Fruit fly (Drosophila melanogaster) whole organism, prepupa: ENCODE data around the gene CG15356.

Source experiments
- Blimp-1 ChIP-seq: fragments of 200-800 bp; sonication (Bioruptor generic); optimal IDR thresholded peaks from 3 replicates; lab custom pipeline; 2017; ENCODE audit warnings: missing biosample characterization, missing genetic modification characterization, mild to moderate bottlenecking, moderate library complexity, missing genetic modification reagents
- CG10631 ChIP-seq: fragments of 200-800 bp; sonication (Bioruptor generic); optimal IDR thresholded peaks from 2 replicates; lab custom pipeline; 2016; ENCODE audit warnings: missing biosample characterization, missing genetic modification characterization
- CG11294 ChIP-seq: fragments of 200-800 bp; sonication (Bioruptor generic); IDR thresholded peaks from 2 replicates; pipeline ENCODE4 v1.3.6; 2022; ENCODE audit warnings: missing biosample characterization, missing genetic modification characterization
- CG11762 ChIP-seq: fragments of 200-800 bp; sonication (Bioruptor generic); optimal IDR thresholded peaks from 3 replicates; lab custom pipeline; 2016; ENCODE audit warnings: missing biosample characterization, missing genetic modification characterization; ENCODE audit not compliant: insufficient read depth
- CG11902 ChIP-seq: fragments of 200-800 bp; sonication (Bioruptor generic); optimal IDR thresholded peaks from 3 replicates; lab custom pipeline; 2016; ENCODE audit warnings: missing biosample characterization, missing genetic modification characterization
- CG15336 ChIP-seq: fragments of 200-800 bp; sonication (Bioruptor generic); IDR thresholded peaks from 2 replicates; pipeline ENCODE4 v1.3.6; 2022; ENCODE audit warnings: missing biosample characterization, missing genetic modification characterization
- CG1621 ChIP-seq: fragments of 200-800 bp; sonication (Bioruptor generic); optimal IDR thresholded peaks from 3 replicates; lab custom pipeline; 2018; ENCODE audit warnings: missing biosample characterization, mild to moderate bottlenecking, missing genetic modification characterization
- CG16779 ChIP-seq: fragments of 200-800 bp; sonication (Bioruptor generic); optimal IDR thresholded peaks from 3 replicates; lab custom pipeline; 2017; ENCODE audit warnings: missing biosample characterization, mild to moderate bottlenecking, missing genetic modification characterization
- CG3032 ChIP-seq: fragments of 200-800 bp; optimal IDR thresholded peaks from 2 replicates; lab custom pipeline; 2019; ENCODE audit warnings: missing biosample characterization, mild to moderate bottlenecking, missing genetic modification characterization, moderate library complexity
- CG31627 ChIP-seq: fragments of 200-800 bp; sonication (Bioruptor generic); optimal IDR thresholded peaks from 3 replicates; lab custom pipeline; 2016; ENCODE audit warnings: missing biosample characterization, missing genetic modification characterization
- CG32006 ChIP-seq: fragments of 200-800 bp; sonication (Bioruptor generic); optimal IDR thresholded peaks from 3 replicates; lab custom pipeline; 2017; ENCODE audit warnings: missing biosample characterization, mild to moderate bottlenecking, missing genetic modification characterization
- CG34406 ChIP-seq: fragments of 200-800 bp; sonication (Bioruptor generic); optimal IDR thresholded peaks from 3 replicates; lab custom pipeline; 2016; ENCODE audit warnings: missing biosample characterization, missing genetic modification characterization
- CG3919 ChIP-seq: fragments of 200-800 bp; sonication (Bioruptor generic); optimal IDR thresholded peaks from 3 replicates; lab custom pipeline; 2016; ENCODE audit warnings: missing biosample characterization, missing genetic modification characterization
- CG4318 ChIP-seq: fragments of 200-800 bp; sonication (Bioruptor generic); optimal IDR thresholded peaks from 3 replicates; lab custom pipeline; 2017; ENCODE audit warnings: missing biosample characterization, mild to moderate bottlenecking, missing genetic modification characterization
- CG6163 ChIP-seq: fragments of 200-800 bp; sonication (Bioruptor generic); IDR thresholded peaks from 3 replicates; pipeline ENCODE4 v1.3.6; 2022; ENCODE audit warnings: missing biosample characterization, missing genetic modification characterization
- CG6792 ChIP-seq: fragments of 200-800 bp; sonication (Bioruptor generic); optimal IDR thresholded peaks from 3 replicates; lab custom pipeline; 2016; ENCODE audit warnings: missing biosample characterization, missing genetic modification characterization
- CG7368 ChIP-seq: fragments of 200-800 bp; sonication (Bioruptor generic); optimal IDR thresholded peaks from 3 replicates; lab custom pipeline; 2016; ENCODE audit warnings: missing biosample characterization, missing genetic modification characterization
- CG8119 ChIP-seq: fragments of 200-800 bp; sonication (Bioruptor generic); IDR thresholded peaks from 3 replicates; pipeline ENCODE4 v1.3.6; 2022; ENCODE audit warnings: missing biosample characterization, missing genetic modification characterization
- CG8632 ChIP-seq: fragments of 200-800 bp; sonication (Bioruptor generic); optimal IDR thresholded peaks from 3 replicates; lab custom pipeline; 2016; ENCODE audit warnings: missing biosample characterization, missing genetic modification characterization
- CG9139 ChIP-seq: fragments of 200-800 bp; sonication (Bioruptor generic); optimal IDR thresholded peaks from 3 replicates; lab custom pipeline; 2017; ENCODE audit warnings: missing biosample characterization, mild to moderate bottlenecking, missing genetic modification characterization
- Eip75B ChIP-seq: fragments of 200-800 bp; sonication (Bioruptor generic); optimal IDR thresholded peaks from 3 replicates; lab custom pipeline; 2016; ENCODE audit warnings: missing biosample characterization, missing genetic modification characterization
- Eip78C ChIP-seq: fragments of 200-800 bp; sonication (Bioruptor generic); peaks from one replicate; lab custom pipeline; 2016; ENCODE audit warnings: missing biosample characterization, missing genetic modification characterization
- Eip93F ChIP-seq: fragments of 200-800 bp; sonication (Bioruptor generic); optimal IDR thresholded peaks from 2 replicates; lab custom pipeline; 2016; ENCODE audit warnings: missing biosample characterization, mild to moderate bottlenecking, missing genetic modification characterization
- Ets21C ChIP-seq: fragments of 200-800 bp; sonication (Bioruptor generic); optimal IDR thresholded peaks from 3 replicates; lab custom pipeline; 2016; ENCODE audit warnings: missing biosample characterization, missing genetic modification characterization
- Hr38 ChIP-seq: sonication (Bioruptor generic); optimal IDR thresholded peaks from 2 replicates; lab custom pipeline; 2016; ENCODE audit warnings: missing biosample characterization, missing genetic modification characterization
- Hr39 ChIP-seq: fragments of 200-800 bp; sonication (Bioruptor generic); optimal IDR thresholded peaks from 2 replicates; lab custom pipeline; 2016; ENCODE audit warnings: missing biosample characterization, missing genetic modification characterization
- Lpt ChIP-seq: fragments of 200-800 bp; sonication (Bioruptor generic); optimal IDR thresholded peaks from 3 replicates; lab custom pipeline; 2016; ENCODE audit warnings: missing biosample characterization, missing genetic modification characterization
- Met ChIP-seq: fragments of 200-800 bp; sonication (Bioruptor generic); optimal IDR thresholded peaks from 3 replicates; lab custom pipeline; 2016; ENCODE audit warnings: missing biosample characterization, missing genetic modification characterization
- OdsH ChIP-seq: fragments of 200-800 bp; sonication (Bioruptor generic); optimal IDR thresholded peaks from 3 replicates; lab custom pipeline; 2016; ENCODE audit warnings: missing biosample characterization, missing genetic modification characterization
- Smox ChIP-seq: fragments of 200-800 bp; sonication (Bioruptor generic); optimal IDR thresholded peaks from 3 replicates; lab custom pipeline; 2016; ENCODE audit warnings: missing biosample characterization, missing genetic modification characterization
- acj6 ChIP-seq: fragments of 200-800 bp; sonication (Bioruptor generic); optimal IDR thresholded peaks from 3 replicates; lab custom pipeline; 2016; ENCODE audit warnings: missing biosample characterization, missing genetic modification characterization
- dac ChIP-seq: fragments of 200-800 bp; sonication (Bioruptor generic); optimal IDR thresholded peaks from 2 replicates; lab custom pipeline; 2017; ENCODE audit warnings: missing biosample characterization, mild to moderate bottlenecking, missing genetic modification characterization
- dsx ChIP-seq: fragments of 200-800 bp; optimal IDR thresholded peaks from 3 replicates; lab custom pipeline; 2019; ENCODE audit warnings: missing biosample characterization, mild to moderate bottlenecking, missing genetic modification characterization, moderate library complexity; ENCODE audit not compliant: poor library complexity, severe bottlenecking
- eg ChIP-seq: fragments of 200-800 bp; sonication (Bioruptor generic); IDR thresholded peaks from 3 replicates; pipeline ENCODE4 v1.3.6; 2022; ENCODE audit warnings: missing biosample characterization, missing genetic modification characterization
- esn ChIP-seq: fragments of 200-800 bp; sonication (Bioruptor generic); optimal IDR thresholded peaks from 2 replicates; lab custom pipeline; 2016; ENCODE audit warnings: missing biosample characterization, mild to moderate bottlenecking, missing genetic modification characterization, moderate library complexity
- fd85E ChIP-seq: fragments of 200-800 bp; sonication (Bioruptor generic); optimal IDR thresholded peaks from 3 replicates; lab custom pipeline; 2016; ENCODE audit warnings: missing biosample characterization, missing genetic modification characterization
- fkh ChIP-seq: fragments of 200-800 bp; sonication (Bioruptor generic); optimal IDR thresholded peaks from 3 replicates; lab custom pipeline; 2017; ENCODE audit warnings: missing biosample characterization, mild to moderate bottlenecking, missing genetic modification characterization, moderate library complexity
- lz ChIP-seq: fragments of 200-800 bp; sonication (Bioruptor generic); optimal IDR thresholded peaks from 3 replicates; lab custom pipeline; 2016; ENCODE audit warnings: missing biosample characterization, missing genetic modification characterization
- salr ChIP-seq, 2 experiments: fragments of 200-800 bp; sonication (Bioruptor generic); optimal IDR thresholded peaks; 3 replicates each; lab custom pipeline; 2016 to 2018; ENCODE audit warnings: missing biosample characterization in 2 of 2, missing genetic modification characterization in 2 of 2, mild to moderate bottlenecking in 1 of 2
- ss ChIP-seq, 2 experiments: fragments of 200-800 bp; sonication (Bioruptor generic); optimal IDR thresholded peaks; 2 replicates in 1 of 2; 3 replicates in 1 of 2; lab custom pipeline; 2017 to 2018; ENCODE audit warnings: mild to moderate bottlenecking in 2 of 2, missing biosample characterization in 2 of 2, missing genetic modification characterization in 2 of 2, moderate library complexity in 1 of 2
- svp ChIP-seq: fragments of 200-800 bp; sonication (Bioruptor generic); peaks from one replicate; lab custom pipeline; 2016; ENCODE audit warnings: missing biosample characterization, missing genetic modification characterization
- topi ChIP-seq: fragments of 200-800 bp; sonication (Bioruptor generic); optimal IDR thresholded peaks from 3 replicates; lab custom pipeline; 2016; ENCODE audit warnings: missing biosample characterization, missing genetic modification characterization
- vri ChIP-seq: fragments of 200-800 bp; sonication (Bioruptor generic); optimal IDR thresholded peaks from 3 replicates; lab custom pipeline; 2016; ENCODE audit warnings: missing biosample characterization, mild to moderate bottlenecking, missing genetic modification characterization

CG15356 gene

dm6 chr2L:1987434-1988191, 7.1 kb upstream of the CG15356 start, which contains the start of gene Got2 (continued):
- TF ChIP-seq dac (GFP tag; lab: Kevin White, UChicago) (no peak), dsx (GFP tag; lab: Kevin White, UChicago) (peak; percentile 22), CG11762 (GFP tag; lab: Kevin White, UChicago) (no peak), esn (peak; percentile 4), CG6163 (GFP tag; lab: Robert Waterston, UW) (peak; percentile 19; the same call in 2 of the 3 replicates), CG6792 (GFP tag; lab: Kevin White, UChicago) (no peak), Smox (no peak), Hr38 (no peak), CG4318 (GFP tag; lab: Kevin White, UChicago) (no peak), CG15336 (GFP tag; lab: Robert Waterston, UW) (no peak), eg (GFP tag; lab: Robert Waterston, UW) (no peak), Ets21C (GFP tag; lab: Kevin White, UChicago) (peak; percentile 33), vri (GFP tag; lab: Kevin White, UChicago) (no peak), fd85E (no peak), CG9139 (GFP tag; lab: Kevin White, UChicago) (peak; percentile 28), Blimp-1 (no peak), CG1621 (tag; lab: Kevin White, UChicago) (no peak), salr (GFP tag; optimal IDR thresholded peaks at IDR 0.05; lab: Kevin White, UChicago) (peak in 1 of 2 experiments; percentile 36), CG11294 (no peak), CG7368 (GFP tag; lab: Kevin White, UChicago) (no peak), Eip93F (GFP tag; lab: Kevin White, UChicago) (peak; percentile 38), lz (GFP tag; lab: Kevin White, UChicago) (no peak), acj6 (GFP tag; lab: Kevin White, UChicago) (no peak), OdsH (GFP tag; lab: Kevin White, UChicago) (peak; percentile 45), CG3919 (GFP tag; lab: Kevin White, UChicago) (no peak), CG8119 (GFP tag; lab: Robert Waterston, UW) (no peak), ss (GFP tag; optimal IDR thresholded peaks at IDR 0.05; lab: Kevin White, UChicago) (peak in 1 of 2 experiments; percentile 22), CG32006 (GFP tag; lab: Kevin White, UChicago) (peak; percentile 1), CG31627 (GFP tag; lab: Kevin White, UChicago) (peak; percentile 1), CG3032 (no peak), CG34406 (GFP tag; lab: Kevin White, UChicago) (no peak), Eip78C (GFP tag; lab: Kevin White, UChicago) (peak; percentile 56), Lpt (GFP tag; lab: Kevin White, UChicago) (no peak), CG16779 (tag; lab: Kevin White, UChicago) (no peak)
- TF ChIP-seq, all 60 proteins: peak for 19

DNA sequence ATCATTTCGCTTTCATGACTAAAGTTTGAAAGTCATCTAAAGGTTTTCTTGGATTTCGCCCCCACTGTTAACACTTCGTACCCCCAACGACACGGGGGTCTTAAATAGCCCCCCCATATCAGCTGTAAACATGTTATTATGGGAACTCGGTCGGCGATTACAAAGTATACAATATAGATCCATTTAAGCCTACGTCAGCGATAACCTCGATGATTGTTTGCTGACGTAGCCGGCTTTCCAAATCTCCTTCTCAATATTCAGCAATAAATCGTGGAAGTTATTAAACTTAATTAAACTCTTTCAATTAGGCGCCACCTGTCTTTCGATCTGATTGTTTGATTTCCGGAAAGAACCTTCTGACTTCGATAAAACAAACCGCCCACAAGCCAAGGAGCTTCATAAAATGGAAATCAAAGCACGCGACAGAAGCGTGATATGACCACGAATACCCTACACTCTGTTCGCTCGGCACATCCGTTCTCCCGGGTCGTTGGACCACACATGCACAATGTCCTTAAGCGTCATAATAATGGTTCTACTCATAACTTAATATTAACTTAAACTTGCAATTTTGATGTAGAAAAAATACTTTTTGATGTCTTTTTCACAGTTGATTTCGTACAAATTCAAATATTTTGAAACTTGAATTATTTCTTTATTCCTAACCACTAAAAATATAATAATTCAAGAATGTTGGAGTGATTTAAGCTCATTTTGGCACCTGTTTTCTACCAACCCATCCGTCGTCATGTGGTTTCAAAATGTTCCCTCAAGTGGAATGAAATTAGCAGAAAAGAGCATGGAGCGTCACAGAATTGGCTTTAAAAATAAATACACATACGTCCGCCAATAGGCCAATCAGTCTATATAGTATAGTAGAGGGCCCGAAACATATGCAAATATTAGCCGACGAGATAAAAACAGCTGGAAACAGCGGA, 6.1 kb upstream of the CG15356 start:
- peak; percentile 64 for TF ChIP-seq Hr39 (GFP tag; lab: Kevin White, UChicago)
- no peak for TF ChIP-seq CG10631
- peak; percentile 60 for TF ChIP-seq CG32006 (GFP tag; lab: Kevin White, UChicago)
- TF ChIP-seq lz (GFP tag; lab: Kevin White, UChicago) = peak; percentile 69
- peak; percentile 54 for TF ChIP-seq topi
- peak; percentile 98 for TF ChIP-seq svp
- peak; percentile 22; the same call in 1 of the 2 replicates for TF ChIP-seq CG11294
- TF ChIP-seq salr (GFP tag; optimal IDR thresholded peaks at IDR 0.05; lab: Kevin White, UChicago) = no peak
- TF ChIP-seq CG16779 (tag; lab: Kevin White, UChicago) = no peak
- peak; percentile 8 for TF ChIP-seq CG11902 (GFP tag; lab: Kevin White, UChicago)
- peak; percentile 63 for TF ChIP-seq Eip75B (GFP tag; lab: Kevin White, UChicago)
- TF ChIP-seq Eip78C (GFP tag; lab: Kevin White, UChicago) = peak; percentile 86
- TF ChIP-seq acj6 (GFP tag; lab: Kevin White, UChicago) = peak; percentile 60
- TF ChIP-seq Smox = peak; percentile 63
- peak; percentile 67 for TF ChIP-seq CG31627 (GFP tag; lab: Kevin White, UChicago)
- peak; percentile 39; the same call in 1 of the 3 replicates for TF ChIP-seq CG8119 (GFP tag; lab: Robert Waterston, UW)
- TF ChIP-seq CG6163 (GFP tag; lab: Robert Waterston, UW) = peak; percentile 34; the same call in 2 of the 3 replicates
- TF ChIP-seq Met (GFP tag; lab: Kevin White, UChicago) = peak; percentile 70
- peak; percentile 34 for TF ChIP-seq CG1621 (tag; lab: Kevin White, UChicago)
- peak; percentile 64 for TF ChIP-seq CG3919 (GFP tag; lab: Kevin White, UChicago)
- no peak for TF ChIP-seq CG9139 (GFP tag; lab: Kevin White, UChicago)
- TF ChIP-seq CG6792 (GFP tag; lab: Kevin White, UChicago) = peak; percentile 51
- peak; percentile 14 for TF ChIP-seq CG7368 (GFP tag; lab: Kevin White, UChicago)
- peak; percentile 50; the same call in 1 of the 2 replicates for TF ChIP-seq CG15336 (GFP tag; lab: Robert Waterston, UW)
- no peak for TF ChIP-seq CG4318 (GFP tag; lab: Kevin White, UChicago)
- TF ChIP-seq CG8632 = peak; percentile 36
- TF ChIP-seq esn = peak; percentile 72
- TF ChIP-seq fkh = peak; percentile 65
